Fruit fly (Drosophila melanogaster) whole organism, prepupa: ENCODE data around the gene moi.
A peak's percentile ranks its signal among the peaks of the same experiment; 100 is the strongest.

Experiments used
- Blimp-1 ChIP-seq: fragments of 200-800 bp; sonication (Bioruptor generic); optimal IDR thresholded peaks from 3 replicates; lab custom pipeline; 2017; ENCODE audit warnings: missing biosample characterization, missing genetic modification characterization, mild to moderate bottlenecking, moderate library complexity, missing genetic modification reagents
- CG11294 ChIP-seq: fragments of 200-800 bp; sonication (Bioruptor generic); IDR thresholded peaks from 2 replicates; pipeline ENCODE4 v1.3.6; 2022; ENCODE audit warnings: missing biosample characterization, missing genetic modification characterization
- CG11762 ChIP-seq: fragments of 200-800 bp; sonication (Bioruptor generic); optimal IDR thresholded peaks from 3 replicates; lab custom pipeline; 2016; ENCODE audit warnings: missing biosample characterization, missing genetic modification characterization; ENCODE audit not compliant: insufficient read depth
- CG1621 ChIP-seq: fragments of 200-800 bp; sonication (Bioruptor generic); optimal IDR thresholded peaks from 3 replicates; lab custom pipeline; 2018; ENCODE audit warnings: missing biosample characterization, mild to moderate bottlenecking, missing genetic modification characterization
- CG3032 ChIP-seq: fragments of 200-800 bp; optimal IDR thresholded peaks from 2 replicates; lab custom pipeline; 2019; ENCODE audit warnings: missing biosample characterization, mild to moderate bottlenecking, missing genetic modification characterization, moderate library complexity
- CG34406 ChIP-seq: fragments of 200-800 bp; sonication (Bioruptor generic); optimal IDR thresholded peaks from 3 replicates; lab custom pipeline; 2016; ENCODE audit warnings: missing biosample characterization, missing genetic modification characterization
- CG6163 ChIP-seq: fragments of 200-800 bp; sonication (Bioruptor generic); IDR thresholded peaks from 3 replicates; pipeline ENCODE4 v1.3.6; 2022; ENCODE audit warnings: missing biosample characterization, missing genetic modification characterization
- CG6792 ChIP-seq: fragments of 200-800 bp; sonication (Bioruptor generic); optimal IDR thresholded peaks from 3 replicates; lab custom pipeline; 2016; ENCODE audit warnings: missing biosample characterization, missing genetic modification characterization
- CG7368 ChIP-seq: fragments of 200-800 bp; sonication (Bioruptor generic); optimal IDR thresholded peaks from 3 replicates; lab custom pipeline; 2016; ENCODE audit warnings: missing biosample characterization, missing genetic modification characterization
- Eip78C ChIP-seq: fragments of 200-800 bp; sonication (Bioruptor generic); peaks from one replicate; lab custom pipeline; 2016; ENCODE audit warnings: missing biosample characterization, missing genetic modification characterization
- Ets96B ChIP-seq: fragments of 200-800 bp; optimal IDR thresholded peaks from 2 replicates; lab custom pipeline; 2019; ENCODE audit warnings: missing biosample characterization, mild to moderate bottlenecking, missing genetic modification characterization, moderate library complexity
- Sox102F ChIP-seq: fragments of 200-800 bp; sonication (Bioruptor generic); optimal IDR thresholded peaks from 2 replicates; lab custom pipeline; 2016; ENCODE audit warnings: missing biosample characterization, mild to moderate bottlenecking, missing genetic modification characterization

DNA sequence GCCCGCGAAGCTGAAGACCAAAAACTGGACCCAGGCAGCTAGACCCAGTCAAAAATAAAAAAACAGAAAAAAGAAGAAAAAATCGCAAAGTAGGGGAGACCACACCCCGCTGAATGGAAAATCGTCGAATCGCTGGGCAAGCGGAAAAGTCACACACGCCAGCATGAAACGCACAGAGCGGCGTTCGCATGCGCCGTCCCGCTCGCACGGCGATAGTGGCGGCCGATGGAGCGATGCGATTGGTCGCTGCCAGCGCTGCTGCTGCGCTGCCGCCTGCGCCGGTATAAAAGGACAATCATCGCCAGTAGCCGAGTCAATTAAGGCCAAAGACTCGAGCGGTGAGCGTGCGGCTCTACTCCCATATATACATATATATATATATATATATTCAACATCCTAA lies 19.5 kb upstream of the moi start, which contains the start of gene repo:
- no peak for TF ChIP-seq Sox102F (GFP tag; lab: Kevin White, UChicago)
- TF ChIP-seq CG6792 (GFP tag; lab: Kevin White, UChicago) = no peak
- TF ChIP-seq Ets96B (tag; lab: Kevin White, UChicago) = no peak
- TF ChIP-seq Blimp-1 (GFP tag; lab: Kevin White, UChicago) = no peak
- TF ChIP-seq CG34406 = no peak
- TF ChIP-seq CG11762 (GFP tag; lab: Kevin White, UChicago) = no peak
- no peak for TF ChIP-seq Eip78C (GFP tag; lab: Kevin White, UChicago)
- no peak for TF ChIP-seq CG3032 (tag; lab: Kevin White, UChicago)
- TF ChIP-seq CG11294 (GFP tag; lab: Robert Waterston, UW) = no peak
- no peak for TF ChIP-seq CG1621 (tag; lab: Kevin White, UChicago)
- no peak for TF ChIP-seq CG7368 (GFP tag; lab: Kevin White, UChicago)
- TF ChIP-seq CG6163 (GFP tag; lab: Robert Waterston, UW) = 0 out of 3 replicates have a peak, but pooled peaks have one; percentile 7
